Worm (Caenorhabditis elegans) whole organism, L1 larva: ENCODE data around the gene F32G8.2.

Experiments
- C16A3.4 ChIP-seq: fragments of 150-350 bp; optimal IDR thresholded peaks from 2 replicates; lab custom pipeline; 2014; ENCODE audit warnings: missing biosample characterization, missing genetic modification characterization
- Y116A8C.19 ChIP-seq: sonication (generic microtip); optimal IDR thresholded peaks from 2 replicates; lab custom pipeline; 2016; ENCODE audit warnings: missing compliant biosample characterization, missing genetic modification characterization, borderline replicate concordance
- aha-1 ChIP-seq: fragments of 150-350 bp; optimal IDR thresholded peaks from 2 replicates; lab custom pipeline; 2014; ENCODE audit warnings: missing biosample characterization, missing genetic modification characterization
- alr-1 ChIP-seq: fragments of 200-800 bp; sonication (Bioruptor generic); optimal IDR thresholded peaks from 2 replicates; lab custom pipeline; 2018; ENCODE audit warnings: borderline replicate concordance, mild to moderate bottlenecking, missing genetic modification characterization, missing compliant biosample characterization
- ama-1 ChIP-seq: fragments of 150-350 bp; optimal IDR thresholded peaks from 2 replicates; lab custom pipeline; 2014
- blmp-1 ChIP-seq: fragments of 150-350 bp; optimal IDR thresholded peaks from 2 replicates; lab custom pipeline; 2014; ENCODE audit warnings: missing biosample characterization, missing genetic modification characterization
- ceh-88 ChIP-seq: fragments of 200-800 bp; sonication (Bioruptor generic); IDR thresholded peaks from 2 replicates; pipeline ENCODE4 v1.3.6; 2022; ENCODE audit warnings: missing genetic modification characterization, missing compliant biosample characterization
- ces-1 ChIP-seq: fragments of 150-350 bp; optimal IDR thresholded peaks from 2 replicates; lab custom pipeline; 2014; ENCODE audit warnings: missing biosample characterization, missing genetic modification reagents, missing genetic modification characterization
- dpl-1 ChIP-seq, 3 experiments: fragments of 150-350 bp in 2 of 3; sonication (generic microtip) in 1 of 3; optimal IDR thresholded peaks; 2 replicates each; lab custom pipeline; 2014 to 2017; ENCODE audit warnings: missing biosample characterization in 3 of 3, missing genetic modification characterization in 3 of 3, missing genetic modification reagents in 3 of 3
- efl-1 ChIP-seq, 4 experiments: fragments of 150-350 bp; optimal IDR thresholded peaks in 3 of 4; peaks in 1 of 4; 1 replicate in 1 of 4; 2 replicates in 3 of 4; lab custom pipeline; 2014; ENCODE audit warnings: missing biosample characterization in 2 of 4, missing genetic modification characterization in 2 of 4, missing genetic modification reagents in 2 of 4
- elt-2 ChIP-seq: sonication (generic microtip); optimal IDR thresholded peaks from 2 replicates; lab custom pipeline; 2016; ENCODE audit warnings: missing genetic modification characterization, mild to moderate bottlenecking, inconsistent platforms, missing compliant biosample characterization, missing genetic modification reagents
- fkh-4 ChIP-seq: sonication (generic microtip); optimal IDR thresholded peaks from 2 replicates; lab custom pipeline; 2016; ENCODE audit warnings: missing compliant biosample characterization, missing genetic modification characterization, borderline replicate concordance
- fkh-8 ChIP-seq: sonication (generic microtip); optimal IDR thresholded peaks from 2 replicates; lab custom pipeline; 2016; ENCODE audit warnings: mild to moderate bottlenecking, missing genetic modification characterization, missing compliant biosample characterization
- fos-1 ChIP-seq: fragments of 150-350 bp; optimal IDR thresholded peaks from 2 replicates; lab custom pipeline; 2014; ENCODE audit warnings: missing biosample characterization, missing genetic modification characterization
- hlh-4 ChIP-seq: sonication (generic microtip); optimal IDR thresholded peaks from 2 replicates; lab custom pipeline; 2016; ENCODE audit warnings: mild to moderate bottlenecking, missing genetic modification characterization, missing compliant biosample characterization
- irx-1 ChIP-seq: sonication (generic microtip); optimal IDR thresholded peaks from 2 replicates; lab custom pipeline; 2016; ENCODE audit warnings: missing genetic modification characterization, missing compliant biosample characterization
- isw-1 ChIP-seq: fragments of 200-800 bp; sonication (Bioruptor generic); IDR thresholded peaks from 2 replicates; pipeline ENCODE4 v1.3.6; 2022; ENCODE audit warnings: missing genetic modification characterization, missing compliant biosample characterization
- lin-13 ChIP-seq: fragments of 150-350 bp; optimal IDR thresholded peaks from 2 replicates; lab custom pipeline; 2014; ENCODE audit warnings: missing biosample characterization, missing genetic modification reagents, missing genetic modification characterization
- lin-14 ChIP-seq: fragments of 200-800 bp; sonication (Bioruptor generic); optimal IDR thresholded peaks from 2 replicates; lab custom pipeline; 2018; ENCODE audit warnings: mild to moderate bottlenecking, missing genetic modification characterization, moderate library complexity, missing compliant biosample characterization
- lin-15B ChIP-seq: fragments of 150-350 bp; sonication (generic microtip); optimal IDR thresholded peaks from 3 replicates; lab custom pipeline; 2014; ENCODE audit warnings: missing biosample characterization, missing genetic modification characterization
- mab-9 ChIP-seq: fragments of 200-800 bp; sonication (Bioruptor generic); IDR thresholded peaks from 2 replicates; pipeline ENCODE4 v1.3.6; 2022; ENCODE audit warnings: missing genetic modification reagents, missing genetic modification characterization, missing compliant biosample characterization
- mep-1 ChIP-seq: fragments of 150-350 bp; optimal IDR thresholded peaks from 2 replicates; lab custom pipeline; 2014; ENCODE audit warnings: missing biosample characterization, missing genetic modification characterization
- nhr-19 ChIP-seq: fragments of 200-800 bp; sonication (Bioruptor generic); conservative IDR thresholded peaks from 2 replicates; pipeline ENCODE4 v1.3.6; 2022; ENCODE audit warnings: missing genetic modification characterization, missing compliant biosample characterization
- nhr-20 ChIP-seq: sonication (generic microtip); optimal IDR thresholded peaks from 2 replicates; lab custom pipeline; 2016; ENCODE audit warnings: mild to moderate bottlenecking, missing genetic modification characterization, missing compliant biosample characterization
- nhr-237 ChIP-seq: fragments of 150-350 bp; optimal IDR thresholded peaks from 2 replicates; lab custom pipeline; 2014; ENCODE audit warnings: missing biosample characterization, missing genetic modification characterization
- nhr-28 ChIP-seq: fragments of 150-350 bp; optimal IDR thresholded peaks from 2 replicates; lab custom pipeline; 2014; ENCODE audit warnings: missing biosample characterization, missing genetic modification characterization
- nhr-71 ChIP-seq: sonication (generic microtip); optimal IDR thresholded peaks from 2 replicates; lab custom pipeline; 2016; ENCODE audit warnings: mild to moderate bottlenecking, missing genetic modification characterization, moderate library complexity, missing compliant biosample characterization
- nhr-76 ChIP-seq: sonication (generic microtip); optimal IDR thresholded peaks from 2 replicates; lab custom pipeline; 2017; ENCODE audit warnings: missing biosample characterization, missing genetic modification characterization
- nhr-77 ChIP-seq: fragments of 150-350 bp; optimal IDR thresholded peaks from 2 replicates; lab custom pipeline; 2014; ENCODE audit warnings: missing biosample characterization, missing genetic modification characterization
- nhr-85 ChIP-seq: sonication (generic microtip); peaks from one replicate; lab custom pipeline; 2016; ENCODE audit warnings: missing genetic modification characterization, inconsistent platforms, missing compliant biosample characterization
- nhr-90 ChIP-seq: sonication (generic microtip); optimal IDR thresholded peaks from 2 replicates; lab custom pipeline; 2016; ENCODE audit warnings: mild to moderate bottlenecking, missing genetic modification characterization, missing compliant biosample characterization; ENCODE audit not compliant: poor library complexity
- pag-3 ChIP-seq: sonication (generic microtip); optimal IDR thresholded peaks from 2 replicates; lab custom pipeline; 2017; ENCODE audit warnings: missing genetic modification characterization, mild to moderate bottlenecking, missing compliant biosample characterization, antibody characterized with exemption, borderline replicate concordance; ENCODE audit not compliant: insufficient read depth
- pax-3 ChIP-seq: fragments of 200-800 bp; sonication (Bioruptor generic); optimal IDR thresholded peaks from 2 replicates; lab custom pipeline; 2018; ENCODE audit warnings: mild to moderate bottlenecking, missing genetic modification characterization, moderate library complexity, missing compliant biosample characterization
- pqm-1 ChIP-seq: sonication (generic microtip); optimal IDR thresholded peaks from 3 replicates; lab custom pipeline; 2017; ENCODE audit warnings: missing biosample characterization, missing genetic modification characterization
- snu-23 ChIP-seq: sonication (generic microtip); optimal IDR thresholded peaks from 2 replicates; lab custom pipeline; 2016; ENCODE audit warnings: missing genetic modification characterization, missing compliant biosample characterization
- sox-4 ChIP-seq: sonication (generic microtip); optimal IDR thresholded peaks from 2 replicates; lab custom pipeline; 2016; ENCODE audit warnings: missing genetic modification characterization, missing compliant biosample characterization
- sup-37 ChIP-seq: fragments of 200-800 bp; sonication (Bioruptor generic); optimal IDR thresholded peaks from 2 replicates; lab custom pipeline; 2018; ENCODE audit warnings: mild to moderate bottlenecking, missing genetic modification characterization, missing compliant biosample characterization
- swsn-7 ChIP-seq: sonication (generic microtip); optimal IDR thresholded peaks from 2 replicates; lab custom pipeline; 2016; ENCODE audit warnings: missing genetic modification characterization, missing compliant biosample characterization
- tbx-2 ChIP-seq: sonication (generic microtip); optimal IDR thresholded peaks from 2 replicates; lab custom pipeline; 2016; ENCODE audit warnings: missing genetic modification characterization, missing compliant biosample characterization
- tlp-1 ChIP-seq: fragments of 150-350 bp; optimal IDR thresholded peaks from 2 replicates; lab custom pipeline; 2014; ENCODE audit warnings: missing biosample characterization, missing genetic modification characterization
- unc-86 ChIP-seq: sonication (generic microtip); optimal IDR thresholded peaks from 2 replicates; lab custom pipeline; 2016; ENCODE audit warnings: missing genetic modification characterization, missing compliant biosample characterization
- vab-15 ChIP-seq: sonication (generic microtip); optimal IDR thresholded peaks from 2 replicates; lab custom pipeline; 2017; ENCODE audit warnings: missing genotype, mild to moderate bottlenecking, missing genetic modification characterization, missing compliant biosample characterization
- xbp-1 ChIP-seq: sonication (generic microtip); optimal IDR thresholded peaks from 2 replicates; lab custom pipeline; 2016; ENCODE audit warnings: missing genetic modification characterization, missing compliant biosample characterization
- zag-1 ChIP-seq: fragments of 150-350 bp; optimal IDR thresholded peaks from 2 replicates; lab custom pipeline; 2014; ENCODE audit warnings: missing biosample characterization, missing genetic modification characterization
- zip-4 ChIP-seq: fragments of 200-800 bp; sonication (Bioruptor generic); optimal IDR thresholded peaks from 2 replicates; lab custom pipeline; 2018; ENCODE audit warnings: mild to moderate bottlenecking, missing genetic modification characterization, moderate library complexity, missing compliant biosample characterization
- ztf-11 ChIP-seq, 2 experiments: sonication (generic microtip); optimal IDR thresholded peaks; 2 replicates each; lab custom pipeline; 2016 to 2017; ENCODE audit warnings: missing genetic modification characterization in 2 of 2, missing biosample characterization in 1 of 2, missing compliant biosample characterization in 1 of 2

F32G8.2 gene

ce11 chrV:10539114-10539513, 10.7 kb upstream of the F32G8.2 start, which contains the start of gene F25D1.8:
F25D1.8 (plus strand) TSS chrV:10539414.
- TF ChIP-seq pag-3: no peak

- TF ChIP-seq pax-3 (tag; lab: Kevin White, UChicago) (no peak), efl-1 (optimal IDR thresholded peaks at IDR 0.05; lab: Kevin White, UChicago) (no peak), efl-1 (GFP tag; optimal IDR thresholded peaks at IDR 0.05 in 1 of 2; lab: Kevin White, UChicago) (peak in 1 of 2 experiments; percentile 64)
Observed at ce11 chrV:10540024-10540423, 9.8 kb upstream of the F32G8.2 start, which contains the start of gene degt-1. degt-1 (plus strand) TSS chrV:10540324.

- TF ChIP-seq aha-1 (no peak), swsn-7 (tag; lab: Kevin White, UChicago) (no peak), nhr-19 (GFP tag; lab: Robert Waterston, UW) (no peak; the same call in 1 of the 2 replicates), efl-1 (optimal IDR thresholded peaks at IDR 0.05; lab: Kevin White, UChicago) (peak in 1 of 2 experiments; percentile 6), efl-1 (GFP tag; optimal IDR thresholded peaks at IDR 0.05 in 1 of 2; lab: Kevin White, UChicago) (no peak), ceh-88 (no peak), nhr-71 (tag; lab: Kevin White, UChicago) (no peak), dpl-1 (GFP tag; optimal IDR thresholded peaks at IDR 0.05; lab: Kevin White, UChicago) (no peak), zip-4 (GFP tag; lab: Kevin White, UChicago) (no peak), blmp-1 (no peak), ces-1 (GFP tag; lab: Kevin White, UChicago) (no peak), tbx-2 (no peak), xbp-1 (no peak), nhr-90 (tag; lab: Kevin White, UChicago) (peak; percentile 6), lin-14 (GFP tag; lab: Kevin White, UChicago) (no peak), hlh-4 (tag; lab: Kevin White, UChicago) (no peak), snu-23 (no peak), ama-1 (lab: Kevin White, UChicago) (no peak), nhr-76 (no peak), Y116A8C.19 (no peak), tlp-1 (tag; lab: Kevin White, UChicago) (no peak), nhr-77 (peak; percentile 80), sup-37 (GFP tag; lab: Kevin White, UChicago) (no peak), zag-1 (no peak), pqm-1 (tag; lab: Kevin White, UChicago) (no peak), fos-1 (tag; lab: Kevin White, UChicago) (no peak), vab-15 (tag; lab: Kevin White, UChicago) (no peak), mep-1 (tag; lab: Kevin White, UChicago) (no peak), lin-13 (GFP tag; lab: Kevin White, UChicago) (no peak), nhr-20 (peak; percentile 36), sox-4 (no peak), fkh-4 (no peak), mab-9 (no peak), unc-86 (no peak), isw-1 (no peak), ztf-11 (tag; optimal IDR thresholded peaks at IDR 0.05; lab: Kevin White, UChicago) (no peak), C16A3.4 (tag; lab: Kevin White, UChicago) (no peak), nhr-85 (tag; lab: Kevin White, UChicago) (peak; percentile 79), nhr-237 (tag; lab: Kevin White, UChicago) (no peak), lin-15B (no peak), nhr-28 (no peak), irx-1 (no peak), fkh-8 (no peak), elt-2 (tag; lab: Kevin White, UChicago) (peak; percentile 1), alr-1 (tag; lab: Kevin White, UChicago) (no peak)
Observed at ce11 chrV:10546749-10547148, 3.1 kb upstream of the F32G8.2 start, which contains the start of gene F25D1.5. F25D1.5 (minus strand) TSS chrV:10546783.
